Worm (Caenorhabditis elegans): Measurements from ENCODE around the gene F44D12.8.

DNA sequence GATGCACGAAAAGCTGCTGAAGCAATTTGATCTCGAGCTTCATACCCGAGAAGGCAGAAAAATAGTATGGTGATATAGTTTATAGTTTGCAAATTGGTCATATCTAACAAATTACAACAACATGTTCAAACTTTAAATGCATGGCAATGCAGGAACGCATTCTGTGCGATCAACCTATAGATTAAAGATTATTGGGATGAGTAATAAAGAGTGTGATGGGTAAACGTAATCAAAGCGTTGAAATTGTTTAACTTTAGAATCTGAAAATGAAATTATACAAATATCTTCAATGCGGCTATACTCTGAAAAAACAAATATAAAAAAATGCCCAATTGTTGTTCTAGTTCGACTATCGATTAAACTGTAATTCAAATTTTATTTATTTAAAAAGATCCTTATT lies 46.8 kb upstream of the F44D12.8 start, which contains the start of gene C47E12.14:
- no peak for TF ChIP-seq cog-1 (tag; optimal IDR thresholded peaks at IDR 0.05)
- TF ChIP-seq T22C8.4 (GFP tag; IDR thresholded peaks at IDR 0.05) = no peak
